Worm (Caenorhabditis elegans): ENCODE measurements around the gene arrd-26.

- TF ChIP-seq pha-4 (tag; optimal IDR thresholded peaks at IDR 0.05): no peak
- no peak for TF ChIP-seq dox-1 (GFP tag; IDR thresholded peaks at IDR 0.05)
- 0 out of 2 replicates have a peak, but pooled peaks have one; percentile 38 for TF ChIP-seq bed-2 (GFP tag; IDR thresholded peaks at IDR 0.05)
- TF ChIP-seq snpc-1.1 (tag; optimal IDR thresholded peaks at IDR 0.05; ENCODE audit: insufficient read depth): no peak
- no peak for TF ChIP-seq nhr-27 (tag; optimal IDR thresholded peaks at IDR 0.05)
- TF ChIP-seq F49E8.2 (tag; optimal IDR thresholded peaks at IDR 0.05; ENCODE audit: insufficient read depth): peak; percentile 68
- no peak for TF ChIP-seq chd-7 (tag; optimal IDR thresholded peaks at IDR 0.05)
- no peak for TF ChIP-seq ztf-26 (tag; optimal IDR thresholded peaks at IDR 0.05)
- TF ChIP-seq lsl-1 (GFP tag; optimal IDR thresholded peaks at IDR 0.05): peak; percentile 56
Observed at ce11 chrIV:2032946-2033411, 33.0 kb upstream of the arrd-26 start, which contains the start of gene cpsf-1.
